Worm (Caenorhabditis elegans) whole organism, L4 larva: Measurements from ENCODE around the gene fbxa-32.

ENCODE experiments used
- D1046.2 ChIP-seq: fragments of 200-800 bp; sonication (Bioruptor generic); IDR thresholded peaks from 2 replicates; pipeline ENCODE4 v1.3.6; 2022; ENCODE audit warnings: missing genetic modification characterization, missing compliant biosample characterization
- F10B5.3 ChIP-seq: sonication (generic microtip); optimal IDR thresholded peaks from 2 replicates; lab custom pipeline; 2016; ENCODE audit warnings: mild to moderate bottlenecking, missing genetic modification characterization, missing compliant biosample characterization
- F26F4.8 ChIP-seq: fragments of 200-800 bp; sonication (Bioruptor generic); conservative IDR thresholded peaks from 2 replicates; pipeline ENCODE4 v1.3.6; 2022; ENCODE audit warnings: missing genetic modification characterization, missing compliant biosample characterization
- R02D3.7 ChIP-seq: fragments of 150-350 bp; sonication (generic microtip); optimal IDR thresholded peaks from 3 replicates; lab custom pipeline; 2014; ENCODE audit warnings: missing biosample characterization, missing genetic modification characterization
- T20F7.1 ChIP-seq: fragments of 200-800 bp; sonication (Bioruptor generic); optimal IDR thresholded peaks from 2 replicates; lab custom pipeline; 2018; ENCODE audit warnings: mild to moderate bottlenecking, missing genetic modification characterization, missing compliant biosample characterization
- Y5F2A.4 ChIP-seq: fragments of 200-800 bp; sonication (Bioruptor generic); optimal IDR thresholded peaks from 2 replicates; lab custom pipeline; 2018; ENCODE audit warnings: mild to moderate bottlenecking, missing genetic modification characterization, missing compliant biosample characterization
- Y75B8A.6 ChIP-seq: fragments of 200-800 bp; sonication (Bioruptor generic); IDR thresholded peaks from 2 replicates; pipeline ENCODE4 v1.3.6; 2022; ENCODE audit warnings: missing genetic modification reagents, missing genetic modification characterization, missing compliant biosample characterization
- ZK546.5 ChIP-seq, 2 experiments: sonication (generic microtip); optimal IDR thresholded peaks; 2 replicates each; lab custom pipeline; 2017; ENCODE audit warnings: missing biosample characterization in 2 of 2, missing genetic modification characterization in 2 of 2
- aha-1 ChIP-seq: fragments of 150-350 bp; peaks from one replicate; lab custom pipeline; 2014; ENCODE audit warnings: missing biosample characterization, missing genetic modification characterization
- aly-2 ChIP-seq: sonication (generic microtip); optimal IDR thresholded peaks from 2 replicates; lab custom pipeline; 2018; ENCODE audit warnings: missing biosample characterization, missing genetic modification characterization
- attf-4 ChIP-seq: sonication (generic microtip); optimal IDR thresholded peaks from 3 replicates; lab custom pipeline; 2017; ENCODE audit warnings: missing biosample characterization, missing genetic modification characterization
- ceh-20 ChIP-seq: fragments of 200-800 bp; sonication (Bioruptor generic); IDR thresholded peaks from 2 replicates; pipeline ENCODE4 v1.3.6; 2022; ENCODE audit warnings: missing genetic modification reagents, missing genetic modification characterization, missing compliant biosample characterization
- ceh-32 ChIP-seq: sonication (generic microtip); optimal IDR thresholded peaks from 2 replicates; lab custom pipeline; 2016; ENCODE audit warnings: mild to moderate bottlenecking, missing genetic modification characterization, missing compliant biosample characterization; ENCODE audit not compliant: poor library complexity
- ctbp-1 ChIP-seq: fragments of 200-800 bp; sonication (Bioruptor generic); IDR thresholded peaks from 2 replicates; pipeline ENCODE4 v1.3.6; 2022; ENCODE audit warnings: missing genetic modification reagents, missing genetic modification characterization, missing compliant biosample characterization
- daf-12 ChIP-seq: fragments of 150-350 bp; optimal IDR thresholded peaks from 2 replicates; lab custom pipeline; 2014; ENCODE audit warnings: missing biosample characterization, missing genetic modification reagents, missing genetic modification characterization
- daf-16 ChIP-seq, 3 experiments: sonication (generic microtip); optimal IDR thresholded peaks; 2 replicates each; lab custom pipeline; 2016 to 2017; ENCODE audit warnings: missing genetic modification characterization in 3 of 3, missing genetic modification reagents in 3 of 3, mild to moderate bottlenecking in 2 of 3, missing compliant biosample characterization in 2 of 3, missing biosample characterization in 1 of 3, moderate library complexity in 1 of 3
- daf-19 ChIP-seq: fragments of 200-800 bp; sonication (Bioruptor generic); conservative IDR thresholded peaks from 2 replicates; pipeline ENCODE4 v1.3.6; 2022; ENCODE audit warnings: missing genetic modification characterization, missing compliant biosample characterization
- daf-8 ChIP-seq: fragments of 200-800 bp; sonication (Bioruptor generic); IDR thresholded peaks from 2 replicates; pipeline ENCODE4 v1.3.6; 2022; ENCODE audit warnings: missing genetic modification characterization, missing compliant biosample characterization
- dmd-6 ChIP-seq: fragments of 200-800 bp; sonication (Bioruptor generic); IDR thresholded peaks from 2 replicates; pipeline ENCODE4 v1.3.6; 2022; ENCODE audit warnings: missing genetic modification reagents, missing genetic modification characterization, missing compliant biosample characterization
- dmd-9 ChIP-seq: fragments of 200-800 bp; sonication (Bioruptor generic); IDR thresholded peaks from 2 replicates; pipeline ENCODE4 v1.3.6; 2022; ENCODE audit warnings: missing genetic modification reagents, missing genetic modification characterization, missing compliant biosample characterization
- duxl-1 ChIP-seq: sonication (generic microtip); optimal IDR thresholded peaks from 2 replicates; lab custom pipeline; 2016; ENCODE audit warnings: mild to moderate bottlenecking, missing genetic modification characterization, moderate library complexity, missing compliant biosample characterization; ENCODE audit not compliant: poor library complexity
- egl-43 ChIP-seq: fragments of 200-800 bp; sonication (Bioruptor generic); IDR thresholded peaks from 2 replicates; pipeline ENCODE4 v1.3.6; 2022; ENCODE audit warnings: missing genetic modification reagents, missing genetic modification characterization, missing compliant biosample characterization
- fkh-10 ChIP-seq: fragments of 150-350 bp; optimal IDR thresholded peaks from 2 replicates; lab custom pipeline; 2014; ENCODE audit warnings: missing biosample characterization, missing genetic modification reagents, missing genetic modification characterization
- fos-1 ChIP-seq: fragments of 150-350 bp; optimal IDR thresholded peaks from 2 replicates; lab custom pipeline; 2014; ENCODE audit warnings: missing biosample characterization, missing genetic modification characterization
- gei-8 ChIP-seq: fragments of 200-800 bp; sonication (Bioruptor generic); optimal IDR thresholded peaks from 2 replicates; lab custom pipeline; 2018; ENCODE audit warnings: mild to moderate bottlenecking, missing genetic modification characterization, missing compliant biosample characterization
- hif-1 ChIP-seq, 2 experiments: sonication (generic microtip); optimal IDR thresholded peaks; 2 replicates each; lab custom pipeline; 2016 to 2017; ENCODE audit warnings: missing compliant biosample characterization in 2 of 2, missing genetic modification characterization in 2 of 2, missing genetic modification reagents in 2 of 2, missing genotype in 2 of 2, mild to moderate bottlenecking in 1 of 2
- hlh-11 ChIP-seq: fragments of 200-800 bp; sonication (Bioruptor generic); optimal IDR thresholded peaks from 2 replicates; lab custom pipeline; 2018; ENCODE audit warnings: mild to moderate bottlenecking, missing genetic modification characterization, missing compliant biosample characterization
- hlh-30 ChIP-seq: sonication (generic microtip); optimal IDR thresholded peaks from 2 replicates; lab custom pipeline; 2017; ENCODE audit warnings: antibody characterized with exemption, mild to moderate bottlenecking, missing genetic modification characterization, missing compliant biosample characterization; ENCODE audit not compliant: insufficient read depth
- lin-1 ChIP-seq: fragments of 200-800 bp; sonication (Bioruptor generic); IDR thresholded peaks from 2 replicates; pipeline ENCODE4 v1.3.6; 2022; ENCODE audit warnings: missing genetic modification reagents, missing genetic modification characterization, missing compliant biosample characterization
- lin-13 ChIP-seq: fragments of 150-350 bp; optimal IDR thresholded peaks from 2 replicates; lab custom pipeline; 2014; ENCODE audit warnings: missing biosample characterization, missing genetic modification reagents, missing genetic modification characterization
- lin-15B ChIP-seq: fragments of 150-350 bp; sonication (generic microtip); optimal IDR thresholded peaks from 3 replicates; lab custom pipeline; 2014; ENCODE audit warnings: missing biosample characterization, missing genetic modification characterization
- lin-29 ChIP-seq: fragments of 200-800 bp; sonication (Bioruptor generic); IDR thresholded peaks from 2 replicates; pipeline ENCODE4 v1.3.6; 2022; ENCODE audit warnings: missing genetic modification reagents, missing genetic modification characterization, missing compliant biosample characterization
- mdt-29 ChIP-seq: fragments of 200-800 bp; sonication (Bioruptor generic); IDR thresholded peaks from 2 replicates; pipeline ENCODE4 v1.3.6; 2022; ENCODE audit warnings: missing genetic modification reagents, missing genetic modification characterization, missing compliant biosample characterization
- mep-1 ChIP-seq: fragments of 150-350 bp; sonication (generic microtip); optimal IDR thresholded peaks from 3 replicates; lab custom pipeline; 2014; ENCODE audit warnings: missing biosample characterization, missing genetic modification characterization
- nhr-11 ChIP-seq: fragments of 150-350 bp; optimal IDR thresholded peaks from 2 replicates; lab custom pipeline; 2014; ENCODE audit warnings: missing biosample characterization, missing genetic modification characterization
- nhr-111 ChIP-seq: fragments of 200-800 bp; sonication (Bioruptor generic); optimal IDR thresholded peaks from 2 replicates; lab custom pipeline; 2018; ENCODE audit warnings: mild to moderate bottlenecking, missing genetic modification characterization, missing compliant biosample characterization
- nhr-28 ChIP-seq: fragments of 150-350 bp; optimal IDR thresholded peaks from 2 replicates; lab custom pipeline; 2014; ENCODE audit warnings: missing biosample characterization, missing genetic modification characterization
- nhr-6 ChIP-seq: fragments of 150-350 bp; optimal IDR thresholded peaks from 2 replicates; lab custom pipeline; 2014; ENCODE audit warnings: missing biosample characterization, missing genetic modification characterization
- nhr-77 ChIP-seq: fragments of 150-350 bp; optimal IDR thresholded peaks from 2 replicates; lab custom pipeline; 2014; ENCODE audit warnings: missing biosample characterization, missing genetic modification characterization
- pqm-1 ChIP-seq: sonication (generic microtip); optimal IDR thresholded peaks from 2 replicates; lab custom pipeline; 2017; ENCODE audit warnings: missing biosample characterization, missing genetic modification characterization
- saeg-2 ChIP-seq: fragments of 200-800 bp; sonication (Bioruptor generic); IDR thresholded peaks from 2 replicates; pipeline ENCODE4 v1.3.6; 2022; ENCODE audit warnings: missing genetic modification reagents, missing genetic modification characterization, missing compliant biosample characterization
- skn-1 ChIP-seq: fragments of 150-350 bp; optimal IDR thresholded peaks from 2 replicates; lab custom pipeline; 2014; ENCODE audit warnings: missing biosample characterization, missing genetic modification characterization
- snpc-1.2 ChIP-seq: fragments of 200-800 bp; sonication (Bioruptor generic); IDR thresholded peaks from 2 replicates; pipeline ENCODE4 v1.3.6; 2022; ENCODE audit warnings: missing genetic modification reagents, missing genetic modification characterization, missing compliant biosample characterization
- snpc-4 ChIP-seq: fragments of 150-350 bp; optimal IDR thresholded peaks from 2 replicates; lab custom pipeline; 2014; ENCODE audit warnings: missing biosample characterization, missing genetic modification characterization
- spr-1 ChIP-seq: sonication (generic microtip); optimal IDR thresholded peaks from 2 replicates; lab custom pipeline; 2016; ENCODE audit warnings: mild to moderate bottlenecking, missing genetic modification characterization, missing compliant biosample characterization
- spr-3 ChIP-seq: fragments of 200-800 bp; sonication (Bioruptor generic); optimal IDR thresholded peaks from 2 replicates; lab custom pipeline; 2018; ENCODE audit warnings: mild to moderate bottlenecking, missing genetic modification characterization, missing compliant biosample characterization
- tra-1 ChIP-seq: fragments of 200-800 bp; sonication (Bioruptor generic); IDR thresholded peaks from 2 replicates; pipeline ENCODE4 v1.3.6; 2022; ENCODE audit warnings: missing genetic modification reagents, missing genetic modification characterization, missing compliant biosample characterization
- zag-1 ChIP-seq: fragments of 150-350 bp; optimal IDR thresholded peaks from 2 replicates; lab custom pipeline; 2014; ENCODE audit warnings: missing biosample characterization, missing genetic modification characterization
- zfp-3 ChIP-seq: fragments of 200-800 bp; sonication (Bioruptor generic); conservative IDR thresholded peaks from 2 replicates; pipeline ENCODE4 v1.3.6; 2022; ENCODE audit warnings: missing genetic modification reagents, missing genetic modification characterization, missing compliant biosample characterization
- zip-11 ChIP-seq: fragments of 200-800 bp; sonication (Bioruptor generic); IDR thresholded peaks from 2 replicates; pipeline ENCODE4 v1.3.6; 2022; ENCODE audit warnings: missing genetic modification characterization, missing compliant biosample characterization
- ztf-7 ChIP-seq: fragments of 150-350 bp; optimal IDR thresholded peaks from 2 replicates; lab custom pipeline; 2014; ENCODE audit warnings: missing biosample characterization, missing genetic modification characterization

Gene fbxa-32

DNA sequence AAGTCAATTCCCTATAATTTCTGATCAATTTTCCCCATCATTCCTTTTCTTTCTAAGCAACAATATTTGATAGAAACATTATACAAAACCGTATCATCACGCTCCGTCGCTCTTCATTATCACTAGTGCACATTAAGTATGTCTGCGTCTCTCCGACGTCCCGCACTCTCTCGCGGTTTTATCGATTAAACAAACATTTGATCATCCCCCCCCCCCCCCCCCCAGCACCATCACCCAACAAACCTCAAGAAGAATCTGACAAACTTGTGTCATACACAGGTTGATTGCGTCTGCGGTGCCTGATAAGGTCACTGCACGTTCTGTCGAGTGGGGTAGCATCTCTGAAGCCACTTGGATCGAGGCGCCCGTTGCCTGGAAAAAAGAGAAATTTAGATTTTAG lies 49.0 kb downstream of the fbxa-32 start (continued):
- TF ChIP-seq Y75B8A.6 (GFP tag; lab: Robert Waterston, UW) = no peak
- no peak for TF ChIP-seq daf-19 (GFP tag; lab: Robert Waterston, UW)
- TF ChIP-seq ZK546.5 (tag; optimal IDR thresholded peaks at IDR 0.05; lab: Kevin White, UChicago) = no peak
- no peak for TF ChIP-seq Y5F2A.4 (GFP tag; lab: Kevin White, UChicago)
- TF ChIP-seq aly-2 (tag; lab: Kevin White, UChicago) = no peak
- TF ChIP-seq ctbp-1 (GFP tag; lab: Robert Waterston, UW) = no peak
- no peak for TF ChIP-seq nhr-11
- TF ChIP-seq zip-11 (GFP tag; lab: Robert Waterston, UW) = no peak
- no peak for TF ChIP-seq lin-13 (GFP tag; lab: Kevin White, UChicago)
- TF ChIP-seq lin-1 (GFP tag; lab: Robert Waterston, UW) = no peak
- TF ChIP-seq saeg-2 = no peak
- TF ChIP-seq lin-29 = no peak
- TF ChIP-seq zfp-3 = no peak
- TF ChIP-seq fkh-10 (GFP tag; lab: Kevin White, UChicago) = no peak
- TF ChIP-seq nhr-28 = peak; percentile 13
- TF ChIP-seq ztf-7 (tag; lab: Kevin White, UChicago) = no peak
- TF ChIP-seq fos-1 (tag; lab: Kevin White, UChicago) = no peak
- TF ChIP-seq dmd-6 (GFP tag; lab: Robert Waterston, UW) = peak; percentile 66
- peak; percentile 47 for TF ChIP-seq pqm-1 (tag; lab: Kevin White, UChicago)
- no peak for TF ChIP-seq mep-1
- TF ChIP-seq daf-16 (GFP tag; optimal IDR thresholded peaks at IDR 0.05; lab: Kevin White, UChicago) = no peak
- TF ChIP-seq daf-16 (tag; optimal IDR thresholded peaks at IDR 0.05; lab: Kevin White, UChicago) = peak; percentile 41
- no peak for TF ChIP-seq F10B5.3 (tag; lab: Kevin White, UChicago)
- no peak for TF ChIP-seq ceh-32 (tag; lab: Kevin White, UChicago)
- no peak for TF ChIP-seq dmd-9 (GFP tag; lab: Robert Waterston, UW)
- no peak for TF ChIP-seq hif-1 (tag; optimal IDR thresholded peaks at IDR 0.05; lab: Kevin White, UChicago)
- no peak for TF ChIP-seq snpc-1.2 (GFP tag; lab: Robert Waterston, UW)
- TF ChIP-seq R02D3.7 (tag; lab: Kevin White, UChicago) = no peak
- no peak for TF ChIP-seq snpc-4 (tag; lab: Kevin White, UChicago)
- no peak for TF ChIP-seq F26F4.8 (GFP tag; lab: Robert Waterston, UW)
- no peak for TF ChIP-seq spr-3 (GFP tag; lab: Kevin White, UChicago)
- no peak for TF ChIP-seq skn-1 (tag; lab: Kevin White, UChicago)
- peak; percentile 81 for TF ChIP-seq hlh-11
- no peak for TF ChIP-seq aha-1 (tag; lab: Kevin White, UChicago)
- TF ChIP-seq T20F7.1 = no peak
- no peak for TF ChIP-seq ceh-20 (GFP tag; lab: Robert Waterston, UW)
- no peak for TF ChIP-seq spr-1 (tag; lab: Kevin White, UChicago)
- TF ChIP-seq zag-1 = no peak
- TF ChIP-seq nhr-6 (tag; lab: Kevin White, UChicago) = no peak
- TF ChIP-seq daf-12 = no peak
- TF ChIP-seq daf-8 = no peak
- TF ChIP-seq hlh-30 (tag; lab: Kevin White, UChicago) = peak; percentile 28
- no peak for TF ChIP-seq attf-4 (tag; lab: Kevin White, UChicago)
- TF ChIP-seq nhr-111 (GFP tag; lab: Kevin White, UChicago) = no peak
- no peak for TF ChIP-seq gei-8 (GFP tag; lab: Kevin White, UChicago)
- TF ChIP-seq nhr-77 (tag; lab: Kevin White, UChicago) = peak; percentile 24
- TF ChIP-seq D1046.2 = no peak
- TF ChIP-seq lin-15B (tag; lab: Kevin White, UChicago) = no peak
- no peak for TF ChIP-seq duxl-1 (tag; lab: Kevin White, UChicago)
- TF ChIP-seq tra-1 (GFP tag; lab: Robert Waterston, UW) = 0 out of 2 replicates have a peak, but pooled peaks have one; percentile 14
- TF ChIP-seq mdt-29 (GFP tag; lab: Robert Waterston, UW) = no peak
- no peak for TF ChIP-seq egl-43
